Worm (Caenorhabditis elegans): ENCODE measurements around the gene npr-39.

ce11 chrV:10084864-10085263 is 18.0 kb downstream of the npr-39 start, which contains the start of gene R04B5.6:
- no peak for TF ChIP-seq hmg-20 (GFP tag; IDR thresholded peaks at IDR 0.05)
- TF ChIP-seq K12H6.12 (tag; optimal IDR thresholded peaks at IDR 0.05) = no peak
- no peak for TF ChIP-seq F57C9.4 (tag; optimal IDR thresholded peaks at IDR 0.05)
- TF ChIP-seq B0035.1 (tag; optimal IDR thresholded peaks at IDR 0.05) = no peak
- no peak for TF ChIP-seq D2030.7 (GFP tag; IDR thresholded peaks at IDR 0.05)
- TF ChIP-seq nhr-27 (tag; optimal IDR thresholded peaks at IDR 0.05) = no peak
- no peak for TF ChIP-seq mxl-1 (tag; optimal IDR thresholded peaks at IDR 0.05)
- TF ChIP-seq ceh-58 (GFP tag; IDR thresholded peaks at IDR 0.05) = no peak
- TF ChIP-seq nfya-1 (tag; optimal IDR thresholded peaks at IDR 0.05; ENCODE audit: borderline replicate concordance, insufficient read depth) = no peak
- no peak for TF ChIP-seq snpc-4 (GFP tag; optimal IDR thresholded peaks at IDR 0.05)
- TF ChIP-seq snpc-4 (tag; optimal IDR thresholded peaks at IDR 0.05) = no peak
- TF ChIP-seq ztf-6 (GFP tag; IDR thresholded peaks at IDR 0.05) = no peak

All from whole organism, young adult.